Worm (Caenorhabditis elegans): ENCODE results near the gene gsto-1.

DNA sequence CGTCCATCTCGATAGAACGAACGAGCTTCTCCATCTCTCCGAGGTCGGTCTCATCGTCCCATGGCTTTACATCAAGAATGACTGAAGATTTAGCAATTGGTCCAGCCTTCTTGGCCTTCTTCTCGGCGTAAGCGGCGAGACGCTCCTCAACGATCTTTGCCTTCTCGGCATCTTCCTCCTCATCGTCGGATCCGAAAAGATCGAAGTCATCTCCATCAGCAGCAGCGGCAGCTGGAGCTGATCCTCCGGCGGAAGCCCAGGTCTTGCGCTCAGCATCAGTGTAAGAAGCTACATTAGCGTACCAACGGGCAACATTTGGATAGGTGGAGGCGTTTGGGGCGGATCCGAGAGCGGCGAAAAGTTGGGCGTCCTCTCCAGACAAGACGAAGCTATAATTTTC is 25.9 kb upstream of the gsto-1 start:
- TF ChIP-seq blmp-1 (tag; optimal IDR thresholded peaks at IDR 0.05; ENCODE audit: insufficient read depth) (no peak), nhr-77 (tag; optimal IDR thresholded peaks at IDR 0.05) (no peak), ztf-11 (tag; optimal IDR thresholded peaks at IDR 0.05) (no peak), unc-62 (GFP tag; optimal IDR thresholded peaks at IDR 0.05) (no peak), F13H6.1 (tag; optimal IDR thresholded peaks at IDR 0.05) (no peak)

All from whole organism, L2 larva.